Fruit fly (Drosophila melanogaster) whole organism: ENCODE measurements around the gene CG31244.

ENCODE experiments used
- CG8478 ChIP-seq: fragments of >200 bp; optimal IDR thresholded peaks from 2 replicates; lab custom pipeline; 2018; ENCODE audit warnings: inconsistent platforms
- Dll ChIP-seq: fragments of >200 bp; optimal IDR thresholded peaks from 2 replicates; lab custom pipeline; 2017
- EcR ChIP-seq, 2 experiments: fragments of >200 bp; optimal IDR thresholded peaks; 2 replicates each; lab custom pipeline; 2017; ENCODE audit warnings: missing biosample characterization in 2 of 2, missing genetic modification characterization in 2 of 2, missing genetic modification reagents in 2 of 2
- pan ChIP-seq: fragments of >200 bp; optimal IDR thresholded peaks from 2 replicates; lab custom pipeline; 2017
- psq ChIP-seq: fragments of >200 bp; optimal IDR thresholded peaks from 2 replicates; lab custom pipeline; 2017
- usp ChIP-seq: fragments of >200 bp; optimal IDR thresholded peaks from 2 replicates; lab custom pipeline; 2017; ENCODE audit warnings: missing biosample characterization, missing genetic modification characterization, mixed read lengths

The CG31244 gene

DNA sequence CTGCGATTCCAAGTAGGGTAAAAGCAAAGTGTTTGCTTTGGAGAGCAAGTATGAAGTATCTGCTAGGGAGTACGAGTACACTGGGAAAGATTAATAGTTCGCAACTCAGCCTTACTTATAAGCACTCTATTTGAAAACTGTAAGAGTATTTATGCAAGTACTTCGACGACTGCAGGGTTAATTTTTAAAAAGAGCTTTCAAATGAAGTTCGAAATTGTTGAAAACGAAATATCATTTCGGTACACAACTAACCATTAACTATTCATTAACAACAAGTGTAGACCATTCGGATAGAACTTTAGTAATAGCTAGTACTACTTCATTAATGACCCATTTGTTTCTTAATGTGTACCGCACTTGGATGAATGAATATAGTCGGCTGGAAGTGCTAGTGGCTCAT lies 15.1 kb downstream of the CG31244 start:
- TF ChIP-seq psq (lab: Kevin White, UChicago) (no peak), usp (GFP tag; lab: Kevin White, UChicago) (no peak), Dll (lab: Kevin White, UChicago) (no peak)

DNA sequence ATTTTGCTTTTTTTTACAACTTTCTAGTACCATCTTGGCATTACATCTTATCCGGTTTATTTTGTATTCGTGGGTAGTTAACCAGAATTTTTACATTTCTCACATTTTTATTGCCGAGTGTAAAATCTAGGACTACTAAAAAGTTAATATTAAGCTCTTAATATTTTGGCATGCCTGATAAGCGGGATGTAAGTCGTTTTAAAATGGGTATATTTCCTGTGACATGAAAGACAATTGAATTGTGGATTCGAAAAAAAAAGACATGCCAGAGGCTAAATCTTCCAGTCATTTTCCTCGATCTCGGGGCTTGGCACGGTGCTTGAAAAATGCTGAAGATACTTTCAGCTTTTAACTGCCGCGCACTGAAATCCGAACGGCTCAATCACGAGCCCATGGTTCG lies 21.2 kb downstream of the CG31244 start, which contains the start of gene CG31245:
Gene CG31245 (minus strand): TSS at position 101 of the 400 bp plus-strand sequence.
- TF ChIP-seq Dll (lab: Kevin White, UChicago) (no peak), CG8478 (no peak), EcR (GFP tag; optimal IDR thresholded peaks at IDR 0.05; lab: Kevin White, UChicago) (no peak)

DNA sequence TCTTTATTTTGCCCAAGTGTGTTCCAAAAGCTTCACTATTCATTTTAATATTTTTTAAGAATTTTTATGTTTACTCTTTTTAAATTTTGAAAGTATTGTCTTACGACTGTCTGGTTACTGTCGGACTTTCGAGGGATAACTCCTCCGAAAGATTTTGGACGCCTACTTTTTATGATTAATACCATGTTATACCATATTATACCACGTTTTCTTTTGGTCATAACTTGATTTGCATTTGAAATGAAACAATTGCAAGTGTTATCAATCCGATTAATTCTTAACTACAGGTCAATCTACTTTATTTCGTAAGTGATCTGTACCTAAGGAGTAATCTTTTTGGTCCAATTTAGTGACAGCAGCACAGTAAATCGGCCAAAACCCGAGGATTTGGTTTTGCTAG lies 22.4 kb downstream of the CG31244 start, which contains the start of gene CG31404:
Gene CG31404 (minus strand): TSS at position 101 of the 400 bp plus-strand sequence.
- no peak for TF ChIP-seq CG8478
- no peak for TF ChIP-seq usp (GFP tag; lab: Kevin White, UChicago)
- TF ChIP-seq pan (lab: Kevin White, UChicago): no peak
- TF ChIP-seq Dll (lab: Kevin White, UChicago): no peak
- no peak for TF ChIP-seq psq (lab: Kevin White, UChicago)
- no peak for TF ChIP-seq EcR (GFP tag; optimal IDR thresholded peaks at IDR 0.05; lab: Kevin White, UChicago)

DNA sequence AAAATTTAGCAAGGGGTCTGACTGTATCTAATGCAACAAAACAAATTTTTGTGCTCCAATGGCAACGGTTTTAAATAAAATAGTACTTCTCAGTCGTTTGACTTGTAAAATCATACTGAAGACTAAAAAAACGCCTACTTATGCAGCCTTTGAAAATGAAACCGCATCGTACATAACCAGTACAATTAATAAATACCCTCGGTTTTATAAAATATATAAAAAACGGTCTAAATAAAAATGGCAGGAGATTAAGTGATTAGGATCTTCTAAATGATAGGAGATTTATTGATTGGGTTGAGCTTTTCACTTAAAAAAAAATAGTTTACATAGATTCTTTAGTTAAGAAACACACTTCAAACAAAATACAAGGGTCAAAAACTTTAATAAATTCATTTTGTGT lies 23.7 kb downstream of the CG31244 start, which contains the start of gene CG3581:
Gene CG3581 (minus strand): TSS at position 101 of the 400 bp plus-strand sequence.
- TF ChIP-seq psq (lab: Kevin White, UChicago): no peak
- TF ChIP-seq usp (GFP tag; lab: Kevin White, UChicago): no peak
- no peak for TF ChIP-seq pan (lab: Kevin White, UChicago)

DNA sequence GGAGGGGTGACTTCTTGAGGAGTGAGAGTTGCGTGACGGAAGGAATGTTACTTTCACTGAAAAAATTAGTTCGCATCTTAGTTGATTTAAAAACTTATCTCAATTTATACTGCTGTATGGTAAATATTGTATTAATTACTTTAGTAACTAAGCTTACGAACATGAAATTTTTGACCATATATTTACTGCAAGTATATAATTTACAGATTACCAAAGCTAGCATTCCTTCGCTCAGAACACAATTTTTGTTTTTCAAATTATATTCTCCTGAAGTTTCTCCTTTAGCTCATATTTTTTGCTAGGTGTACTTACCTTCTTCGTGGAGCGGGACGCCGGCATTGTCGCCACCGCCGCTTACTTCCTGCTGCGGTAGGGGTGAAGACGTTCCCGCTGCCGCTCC lies 27.7 kb downstream of the CG31244 start:
- TF ChIP-seq Dll (lab: Kevin White, UChicago): no peak
- no peak for TF ChIP-seq EcR (GFP tag; optimal IDR thresholded peaks at IDR 0.05; lab: Kevin White, UChicago)

DNA sequence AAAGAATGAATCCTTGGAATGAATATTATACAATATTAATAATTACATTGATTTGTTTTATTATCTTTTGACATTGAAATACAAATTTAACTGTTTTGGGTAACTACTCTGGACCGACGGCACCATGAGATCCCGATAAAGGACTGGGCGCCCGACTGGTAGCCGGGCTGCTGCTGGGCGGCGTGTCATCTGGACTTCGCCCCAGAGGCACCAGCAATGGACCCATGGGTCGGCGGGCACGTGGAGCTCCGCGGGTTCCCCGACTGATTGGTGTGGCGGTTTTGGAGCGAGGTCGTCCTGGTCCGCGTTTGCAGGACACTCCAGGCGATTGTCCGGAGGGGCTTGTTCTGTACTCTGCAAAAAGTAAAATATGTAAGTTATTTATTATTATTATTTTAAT lies 29.3 kb downstream of the CG31244 start:
- TF ChIP-seq CG8478 (no peak), Dll (lab: Kevin White, UChicago) (no peak), usp (GFP tag; lab: Kevin White, UChicago) (no peak), EcR (GFP tag; optimal IDR thresholded peaks at IDR 0.05; lab: Kevin White, UChicago) (no peak), pan (lab: Kevin White, UChicago) (no peak), psq (lab: Kevin White, UChicago) (no peak)

DNA sequence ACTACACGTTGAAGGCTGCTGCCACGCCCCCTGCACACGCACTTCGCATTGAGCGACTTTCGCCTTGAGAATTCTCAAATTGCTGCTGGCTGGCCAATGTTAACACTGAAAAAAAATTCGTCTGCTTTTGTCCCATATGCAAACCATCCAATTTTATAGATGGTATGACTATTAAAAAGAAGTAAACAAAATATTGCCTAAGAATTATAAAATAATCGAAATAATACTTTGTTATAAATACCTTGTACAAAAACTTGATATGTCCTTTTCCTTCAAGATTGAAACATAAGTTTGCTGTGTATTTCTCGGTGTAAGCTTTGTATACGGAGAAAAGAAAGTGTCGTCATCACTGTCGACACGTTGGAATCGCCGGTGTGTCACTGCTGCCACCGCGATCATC lies 35.5 kb downstream of the CG31244 start:
- TF ChIP-seq usp (GFP tag; lab: Kevin White, UChicago): no peak
- TF ChIP-seq Dll (lab: Kevin White, UChicago): no peak
- TF ChIP-seq EcR (GFP tag; optimal IDR thresholded peaks at IDR 0.05; lab: Kevin White, UChicago): no peak
- no peak for TF ChIP-seq psq (lab: Kevin White, UChicago)
- no peak for TF ChIP-seq pan (lab: Kevin White, UChicago)
- TF ChIP-seq CG8478: no peak

DNA sequence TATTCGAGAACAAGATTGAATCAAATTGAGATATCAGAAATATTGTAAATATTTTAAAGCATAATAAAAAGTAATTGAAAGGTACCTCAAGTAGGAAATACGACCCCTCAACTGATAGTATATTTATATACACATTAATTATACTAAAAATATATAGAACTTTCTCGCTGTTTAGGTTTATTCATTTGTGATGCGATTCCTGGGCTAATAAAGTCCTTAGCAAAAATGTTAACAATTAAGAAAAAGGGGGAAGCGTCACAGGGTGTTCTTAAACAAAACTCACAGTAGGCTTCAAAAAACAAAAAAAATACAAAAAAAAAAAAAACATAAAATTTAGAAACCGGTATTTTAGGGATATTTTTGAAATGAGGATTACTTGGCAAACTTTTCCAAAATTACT lies 44.6 kb downstream of the CG31244 start, which contains the start of gene CG43203:
Gene CG43203 (plus strand): TSS at position 301 of the 400 bp plus-strand sequence.
- TF ChIP-seq usp (GFP tag; lab: Kevin White, UChicago) (no peak), EcR (GFP tag; optimal IDR thresholded peaks at IDR 0.05; lab: Kevin White, UChicago) (no peak), pan (lab: Kevin White, UChicago) (no peak), Dll (lab: Kevin White, UChicago) (no peak), psq (lab: Kevin White, UChicago) (no peak), CG8478 (no peak)

DNA sequence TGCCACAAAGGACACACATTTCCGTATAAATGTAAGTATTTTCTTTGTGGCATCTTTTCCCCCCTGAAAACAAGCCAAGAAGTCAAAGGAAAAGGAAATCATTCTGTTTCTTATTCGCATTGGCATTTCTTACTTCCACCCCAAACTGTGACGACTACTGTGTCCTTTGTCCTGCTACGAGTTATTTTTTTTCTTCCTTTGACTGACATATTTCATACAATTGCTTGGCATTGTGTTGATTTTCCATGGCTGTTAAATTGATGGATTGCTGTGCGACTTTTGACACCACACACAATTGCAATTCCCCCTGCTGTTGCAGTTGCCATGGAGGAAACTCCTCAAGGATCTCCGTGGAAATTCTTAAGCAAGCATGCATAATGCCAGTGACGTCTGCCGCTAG lies 46.2 kb downstream of the CG31244 start:
- TF ChIP-seq Dll (lab: Kevin White, UChicago): no peak
- no peak for TF ChIP-seq psq (lab: Kevin White, UChicago)
- TF ChIP-seq usp (GFP tag; lab: Kevin White, UChicago): no peak
- TF ChIP-seq EcR (GFP tag; optimal IDR thresholded peaks at IDR 0.05; lab: Kevin White, UChicago): no peak
- TF ChIP-seq CG8478: no peak
- TF ChIP-seq pan (lab: Kevin White, UChicago): no peak

DNA sequence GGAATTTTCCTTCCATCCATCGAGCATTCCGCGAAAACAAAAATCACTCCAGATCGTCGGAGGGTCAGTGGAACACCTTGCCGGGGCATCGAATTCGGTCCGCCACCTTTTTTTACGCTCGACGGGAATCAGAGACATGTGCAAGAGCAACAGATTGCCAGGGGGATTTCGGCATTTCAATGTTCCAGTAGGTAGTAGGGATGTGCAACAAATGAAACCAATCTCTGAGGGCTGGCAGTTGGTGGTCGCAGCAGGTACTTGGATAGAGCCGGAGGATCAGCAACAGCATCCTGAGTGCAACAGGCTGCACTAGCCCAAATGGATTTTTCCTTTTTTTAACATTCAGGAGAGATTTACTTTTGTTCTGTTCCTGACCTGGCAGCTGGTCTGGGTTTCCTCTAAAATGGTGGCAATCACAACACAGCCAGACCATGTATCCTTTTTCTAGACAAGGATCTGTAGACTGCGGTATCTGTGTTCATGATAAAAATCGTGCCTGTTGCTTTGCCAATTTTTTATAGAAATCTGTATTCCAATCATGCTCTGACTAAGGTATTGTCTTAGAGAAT lies 47.9 kb downstream of the CG31244 start:
- TF ChIP-seq Dll (lab: Kevin White, UChicago): no peak
- TF ChIP-seq EcR (GFP tag; optimal IDR thresholded peaks at IDR 0.05; lab: Kevin White, UChicago): no peak
- TF ChIP-seq psq (lab: Kevin White, UChicago): no peak
- no peak for TF ChIP-seq CG8478
- no peak for TF ChIP-seq usp (GFP tag; lab: Kevin White, UChicago)
- TF ChIP-seq pan (lab: Kevin White, UChicago): no peak

DNA sequence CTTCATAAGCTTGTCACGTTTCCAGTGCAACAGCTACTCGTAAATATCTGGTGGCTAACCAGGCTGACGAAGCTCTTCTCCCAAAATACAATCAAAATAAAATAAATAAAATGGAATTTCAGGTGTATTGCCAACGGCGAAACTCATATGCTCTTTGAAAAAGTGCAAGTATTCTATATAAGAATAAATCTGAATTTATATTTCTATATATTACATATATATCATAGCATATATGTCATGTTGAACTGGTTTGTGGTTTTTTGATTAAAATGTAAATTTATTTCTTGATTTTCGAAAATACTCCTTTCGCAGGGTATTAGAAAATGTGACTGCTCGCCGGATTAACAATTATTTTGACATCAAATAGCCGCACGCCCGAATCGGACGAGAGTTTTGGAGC lies 50.7 kb downstream of the CG31244 start:
- TF ChIP-seq usp (GFP tag; lab: Kevin White, UChicago) (no peak), EcR (GFP tag; optimal IDR thresholded peaks at IDR 0.05; lab: Kevin White, UChicago) (no peak), psq (lab: Kevin White, UChicago) (no peak), Dll (lab: Kevin White, UChicago) (no peak), CG8478 (no peak), pan (lab: Kevin White, UChicago) (no peak)
